Worm (Caenorhabditis elegans) whole organism, late embryonic: ENCODE measurements around the gene mrpl-36.

Source experiments
- C08G9.2 ChIP-seq: sonication (generic microtip); optimal IDR thresholded peaks from 2 replicates; lab custom pipeline; 2016; ENCODE audit warnings: mild to moderate bottlenecking, missing genetic modification characterization, moderate library complexity, missing compliant biosample characterization
- ama-1 ChIP-seq: fragments of 150-350 bp; optimal IDR thresholded peaks from 2 replicates; lab custom pipeline; 2014
- ceh-9 ChIP-seq: sonication (generic microtip); optimal IDR thresholded peaks from 2 replicates; lab custom pipeline; 2016; ENCODE audit warnings: mild to moderate bottlenecking, missing genetic modification characterization, inconsistent platforms, missing compliant biosample characterization
- fkh-6 ChIP-seq: sonication (generic microtip); optimal IDR thresholded peaks from 2 replicates; lab custom pipeline; 2016; ENCODE audit warnings: missing genetic modification characterization, missing compliant biosample characterization
- hlh-6 ChIP-seq: sonication (generic microtip); optimal IDR thresholded peaks from 2 replicates; lab custom pipeline; 2016; ENCODE audit warnings: missing genotype, missing genetic modification characterization, missing compliant biosample characterization
- pax-1 ChIP-seq: fragments of 150-350 bp; optimal IDR thresholded peaks from 2 replicates; lab custom pipeline; 2014; ENCODE audit warnings: missing biosample characterization, missing genetic modification characterization
- pha-4 ChIP-seq: fragments of 150-350 bp; optimal IDR thresholded peaks from 2 replicates; lab custom pipeline; 2018; ENCODE audit warnings: missing biosample characterization, missing genetic modification reagents, missing genetic modification characterization
- ref-2 ChIP-seq: sonication (generic microtip); optimal IDR thresholded peaks from 2 replicates; lab custom pipeline; 2016; ENCODE audit warnings: missing genetic modification characterization, missing compliant biosample characterization
- sdc-2 ChIP-seq: sonication (generic microtip); optimal IDR thresholded peaks from 2 replicates; lab custom pipeline; 2016; ENCODE audit warnings: missing genotype, missing genetic modification characterization, missing compliant biosample characterization
- tbx-2 ChIP-seq: sonication (generic microtip); optimal IDR thresholded peaks from 2 replicates; lab custom pipeline; 2016; ENCODE audit warnings: missing genetic modification characterization, missing compliant biosample characterization
- zip-5 ChIP-seq: sonication (generic microtip); optimal IDR thresholded peaks from 2 replicates; lab custom pipeline; 2016; ENCODE audit warnings: missing genetic modification characterization, missing compliant biosample characterization

DNA sequence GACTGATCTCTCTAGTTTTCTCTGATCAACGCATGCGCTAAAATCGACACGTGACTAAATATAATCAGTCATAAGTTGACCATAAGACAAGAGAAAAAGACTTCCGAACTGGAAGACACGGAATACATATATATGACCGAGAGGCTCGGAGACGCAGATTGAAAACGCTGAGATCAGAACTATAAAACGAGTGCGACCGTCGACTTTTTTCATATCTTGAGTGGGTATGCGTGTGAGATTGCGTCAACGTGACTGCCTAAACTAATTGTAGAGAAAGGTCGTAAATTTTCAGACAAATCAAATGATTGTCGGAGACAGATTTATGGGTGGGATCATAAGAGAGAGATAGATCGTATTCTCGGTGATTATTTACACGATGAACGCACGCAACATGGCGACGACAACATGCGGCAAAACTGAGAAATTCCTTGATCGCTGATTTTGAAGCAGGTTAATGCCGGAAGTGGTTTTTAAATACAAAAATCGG, 40.3 kb downstream of the mrpl-36 start:
- TF ChIP-seq fkh-6 (tag; lab: Kevin White, UChicago) (no peak), pax-1 (tag; lab: Kevin White, UChicago) (no peak), zip-5 (tag; lab: Kevin White, UChicago) (no peak), tbx-2 (tag; lab: Kevin White, UChicago) (no peak), ref-2 (no peak), ceh-9 (tag; lab: Kevin White, UChicago) (no peak), hlh-6 (no peak), ama-1 (no peak), pha-4 (tag; lab: Kevin White, UChicago) (no peak), C08G9.2 (tag; lab: Kevin White, UChicago) (no peak), sdc-2 (no peak)
